Fruit fly (Drosophila melanogaster) whole organism, adult: ENCODE results near the gene spri.

Experiments used
- CG11617 ChIP-seq: fragments of 200-800 bp; sonication (Bioruptor generic); optimal IDR thresholded peaks from 2 replicates; lab custom pipeline; 2017; ENCODE audit warnings: mild to moderate bottlenecking, missing biosample characterization, missing genetic modification reagents, missing genetic modification characterization
- CG12768 ChIP-seq: fragments of 200-800 bp; sonication (Bioruptor generic); optimal IDR thresholded peaks from 2 replicates; lab custom pipeline; 2017; ENCODE audit warnings: missing biosample characterization, missing genetic modification characterization, mild to moderate bottlenecking, moderate library complexity, missing genetic modification reagents
- CG14711 ChIP-seq: fragments of 200-800 bp; sonication (Bioruptor generic); optimal IDR thresholded peaks from 2 replicates; lab custom pipeline; 2018; ENCODE audit warnings: missing biosample characterization, mild to moderate bottlenecking, missing genetic modification characterization, moderate library complexity
- CG1620 ChIP-seq: fragments of 200-800 bp; sonication (Bioruptor generic); optimal IDR thresholded peaks from 2 replicates; lab custom pipeline; 2016; ENCODE audit warnings: missing biosample characterization, missing genetic modification characterization
- CG33017 ChIP-seq: fragments of 200-800 bp; sonication (Bioruptor generic); optimal IDR thresholded peaks from 2 replicates; lab custom pipeline; 2018; ENCODE audit warnings: missing biosample characterization, mild to moderate bottlenecking, missing genetic modification characterization, moderate library complexity
- CG5204 ChIP-seq: fragments of 200-800 bp; sonication (Bioruptor generic); optimal IDR thresholded peaks from 2 replicates; lab custom pipeline; 2016; ENCODE audit warnings: missing biosample characterization, missing genetic modification characterization
- CG7045 ChIP-seq: fragments of 200-800 bp; sonication (Bioruptor generic); optimal IDR thresholded peaks from 2 replicates; lab custom pipeline; 2017; ENCODE audit warnings: missing biosample characterization, mild to moderate bottlenecking, missing genetic modification characterization
- CG7101 ChIP-seq: fragments of 200-800 bp; sonication (Bioruptor generic); optimal IDR thresholded peaks from 2 replicates; lab custom pipeline; 2018; ENCODE audit warnings: missing biosample characterization, mild to moderate bottlenecking, missing genetic modification characterization, moderate library complexity
- Clk ChIP-seq: fragments of 200-800 bp; sonication (Bioruptor generic); optimal IDR thresholded peaks from 2 replicates; lab custom pipeline; 2017; ENCODE audit warnings: missing biosample characterization, missing genetic modification characterization
- Crg-1 ChIP-seq: fragments of 200-800 bp; sonication (Bioruptor generic); optimal IDR thresholded peaks from 2 replicates; lab custom pipeline; 2016; ENCODE audit warnings: missing biosample characterization, missing genetic modification characterization
- Hr96 ChIP-seq: fragments of 200-800 bp; sonication (Bioruptor generic); optimal IDR thresholded peaks from 2 replicates; lab custom pipeline; 2016; ENCODE audit warnings: missing biosample characterization, missing genetic modification characterization
- Mnt ChIP-seq: fragments of 200-800 bp; sonication (Bioruptor generic); optimal IDR thresholded peaks from 2 replicates; lab custom pipeline; 2016; ENCODE audit warnings: missing biosample characterization, mild to moderate bottlenecking, missing genetic modification characterization
- bab1 ChIP-seq: fragments of 200-800 bp; sonication (Bioruptor generic); optimal IDR thresholded peaks from 3 replicates; lab custom pipeline; 2019; ENCODE audit warnings: missing biosample characterization, mild to moderate bottlenecking, missing genetic modification characterization, moderate library complexity
- cic ChIP-seq: fragments of 200-800 bp; sonication (Bioruptor generic); optimal IDR thresholded peaks from 2 replicates; lab custom pipeline; 2017; ENCODE audit warnings: missing biosample characterization, mild to moderate bottlenecking, missing genetic modification characterization, moderate library complexity
- cnc ChIP-seq, 2 experiments: fragments of >200 bp; optimal IDR thresholded peaks; 2 replicates each; lab custom pipeline; 2017
- kay ChIP-seq: fragments of 200-800 bp; sonication (Bioruptor generic); peaks from one replicate; lab custom pipeline; 2016; ENCODE audit warnings: missing biosample characterization, missing genetic modification characterization, borderline replicate concordance
- ovo ChIP-seq: fragments of 200-800 bp; sonication (Bioruptor generic); optimal IDR thresholded peaks from 2 replicates; lab custom pipeline; 2016; ENCODE audit warnings: missing biosample characterization, missing genetic modification characterization
- pad ChIP-seq: fragments of 200-800 bp; sonication (Bioruptor generic); optimal IDR thresholded peaks from 3 replicates; lab custom pipeline; 2017; ENCODE audit warnings: missing biosample characterization, missing genetic modification characterization, mild to moderate bottlenecking, moderate library complexity, missing genetic modification reagents
- tj ChIP-seq: fragments of 200-800 bp; sonication (Bioruptor generic); optimal IDR thresholded peaks from 3 replicates; lab custom pipeline; 2017; ENCODE audit warnings: missing biosample characterization, mild to moderate bottlenecking, missing genetic modification characterization, moderate library complexity
- toe ChIP-seq: fragments of 200-800 bp; sonication (Bioruptor generic); optimal IDR thresholded peaks from 2 replicates; lab custom pipeline; 2016; ENCODE audit warnings: missing biosample characterization, missing genetic modification characterization

The spri gene

dm6 chrX:10588789-10589188 is 3.6 kb upstream of the spri start, which contains the start of gene Rab9D:
Gene Rab9D (plus strand): TSS chrX:10589089.
- TF ChIP-seq Clk (GFP tag; lab: Kevin White, UChicago) (no peak), ovo (GFP tag; lab: Kevin White, UChicago) (no peak), CG7045 (GFP tag; lab: Kevin White, UChicago) (no peak), Mnt (GFP tag; lab: Kevin White, UChicago) (no peak), bab1 (GFP tag; lab: Kevin White, UChicago) (no peak), CG11617 (GFP tag; lab: Kevin White, UChicago) (no peak), Crg-1 (GFP tag; lab: Kevin White, UChicago) (no peak), Hr96 (no peak), kay (GFP tag; lab: Kevin White, UChicago) (no peak), CG1620 (GFP tag; lab: Kevin White, UChicago) (no peak), CG5204 (GFP tag; lab: Kevin White, UChicago) (no peak), CG12768 (GFP tag; lab: Kevin White, UChicago) (no peak), CG14711 (tag; lab: Kevin White, UChicago) (no peak), CG33017 (tag; lab: Kevin White, UChicago) (no peak), cnc (optimal IDR thresholded peaks at IDR 0.05; lab: Kevin White, UChicago) (no peak), toe (GFP tag; lab: Kevin White, UChicago) (no peak), cic (GFP tag; lab: Kevin White, UChicago) (no peak)

dm6 chrX:10587445-10587844 is 2.2 kb upstream of the spri start:
- TF ChIP-seq pad (GFP tag; lab: Kevin White, UChicago) (peak; percentile 7), CG33017 (tag; lab: Kevin White, UChicago) (no peak), Mnt (GFP tag; lab: Kevin White, UChicago) (no peak), CG7101 (peak; percentile 24), Clk (GFP tag; lab: Kevin White, UChicago) (no peak), CG14711 (tag; lab: Kevin White, UChicago) (peak; percentile 63), bab1 (GFP tag; lab: Kevin White, UChicago) (peak; percentile 95)

dm6 chrX:10586173-10586572 is 951 bp upstream of the spri start:
- peak; percentile 96 for TF ChIP-seq tj (GFP tag; lab: Kevin White, UChicago)
- TF ChIP-seq CG1620 (GFP tag; lab: Kevin White, UChicago) = no peak
- TF ChIP-seq Mnt (GFP tag; lab: Kevin White, UChicago) = no peak
- TF ChIP-seq cnc (optimal IDR thresholded peaks at IDR 0.05; lab: Kevin White, UChicago) = no peak

DNA sequence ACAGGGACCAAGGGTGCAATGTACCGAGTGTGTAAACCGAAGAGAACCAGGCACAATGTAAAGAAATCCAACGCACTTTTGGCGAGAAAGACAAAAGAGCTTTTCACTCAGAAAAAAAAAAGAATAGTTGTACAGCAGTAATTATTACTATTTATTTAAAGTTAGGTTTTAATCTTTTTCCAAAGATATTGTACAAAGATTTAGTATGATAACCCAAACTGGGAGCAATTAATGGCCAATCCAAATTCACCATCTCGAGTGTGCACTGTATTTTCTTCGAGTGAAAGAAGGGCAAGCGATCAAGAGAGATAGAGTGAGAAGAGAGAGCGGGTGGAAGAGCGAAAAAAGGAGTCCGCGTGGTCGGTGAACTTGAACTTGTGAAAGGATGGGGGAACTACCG is 761 bp downstream of the spri start:
- TF ChIP-seq Clk (GFP tag; lab: Kevin White, UChicago) (no peak), CG11617 (GFP tag; lab: Kevin White, UChicago) (no peak), bab1 (GFP tag; lab: Kevin White, UChicago) (peak; percentile 75)

- TF ChIP-seq ovo (GFP tag; lab: Kevin White, UChicago) (no peak), Clk (GFP tag; lab: Kevin White, UChicago) (no peak), CG1620 (GFP tag; lab: Kevin White, UChicago) (no peak), pad (GFP tag; lab: Kevin White, UChicago) (no peak), Crg-1 (GFP tag; lab: Kevin White, UChicago) (no peak), Hr96 (no peak), CG5204 (GFP tag; lab: Kevin White, UChicago) (no peak), tj (GFP tag; lab: Kevin White, UChicago) (no peak), CG12768 (GFP tag; lab: Kevin White, UChicago) (no peak), cnc (optimal IDR thresholded peaks at IDR 0.05; lab: Kevin White, UChicago) (no peak), CG33017 (tag; lab: Kevin White, UChicago) (no peak), Mnt (GFP tag; lab: Kevin White, UChicago) (no peak), cic (GFP tag; lab: Kevin White, UChicago) (no peak), CG11617 (GFP tag; lab: Kevin White, UChicago) (no peak)
Measured at dm6 chrX:10582064-10582463, 3.2 kb downstream of the spri start.

- TF ChIP-seq Crg-1 (GFP tag; lab: Kevin White, UChicago) (no peak), CG11617 (GFP tag; lab: Kevin White, UChicago) (no peak), cnc (optimal IDR thresholded peaks at IDR 0.05; lab: Kevin White, UChicago) (no peak), cic (GFP tag; lab: Kevin White, UChicago) (no peak), CG14711 (tag; lab: Kevin White, UChicago) (no peak), CG12768 (GFP tag; lab: Kevin White, UChicago) (no peak), toe (GFP tag; lab: Kevin White, UChicago) (no peak), Hr96 (no peak), Mnt (GFP tag; lab: Kevin White, UChicago) (no peak), CG5204 (GFP tag; lab: Kevin White, UChicago) (no peak), ovo (GFP tag; lab: Kevin White, UChicago) (no peak), CG7101 (no peak), kay (GFP tag; lab: Kevin White, UChicago) (no peak), CG33017 (tag; lab: Kevin White, UChicago) (no peak), tj (GFP tag; lab: Kevin White, UChicago) (no peak), Clk (GFP tag; lab: Kevin White, UChicago) (no peak), bab1 (GFP tag; lab: Kevin White, UChicago) (no peak), pad (GFP tag; lab: Kevin White, UChicago) (no peak)
Measured at dm6 chrX:10581476-10581875, 3.7 kb downstream of the spri start.
